Fruit fly (Drosophila melanogaster) whole organism, wandering third instar larva: ENCODE data around the gene CG10996.

ENCODE experiments used
- Abd-B ChIP-seq: fragments of >200 bp; optimal IDR thresholded peaks from 2 replicates; lab custom pipeline; 2017; ENCODE audit warnings: missing biosample characterization, missing genetic modification characterization
- CG32264 ChIP-seq: fragments of 200-800 bp; sonication (Bioruptor generic); optimal IDR thresholded peaks from 2 replicates; lab custom pipeline; 2016; ENCODE audit warnings: missing biosample characterization, missing genetic modification characterization
- CG9705 ChIP-seq: fragments of 200-800 bp; sonication (Bioruptor generic); optimal IDR thresholded peaks from 2 replicates; lab custom pipeline; 2018; ENCODE audit warnings: missing biosample characterization, mild to moderate bottlenecking, missing genetic modification characterization
- CrebA ChIP-seq: fragments of 200-800 bp; sonication (Bioruptor generic); optimal IDR thresholded peaks from 2 replicates; lab custom pipeline; 2016; ENCODE audit warnings: missing biosample characterization, mild to moderate bottlenecking, missing genetic modification characterization, borderline replicate concordance
- Dif ChIP-seq: fragments of 200-275, 200-300 bp; sonication (Bioruptor generic); optimal IDR thresholded peaks from 2 replicates; lab custom pipeline; 2018; ENCODE audit warnings: missing biosample characterization, missing genetic modification characterization; ENCODE audit not compliant: partially characterized antibody
- GATAd ChIP-seq: sonication (Bioruptor generic); optimal IDR thresholded peaks from 2 replicates; lab custom pipeline; 2016; ENCODE audit warnings: missing biosample characterization, missing genetic modification characterization
- HLH106 ChIP-seq: fragments of 200-800 bp; optimal IDR thresholded peaks from 3 replicates; lab custom pipeline; 2019; ENCODE audit warnings: missing biosample characterization, mild to moderate bottlenecking, missing genetic modification characterization, moderate library complexity
- Hnf4 ChIP-seq: fragments of 200-800 bp; sonication (Bioruptor generic); optimal IDR thresholded peaks from 2 replicates; lab custom pipeline; 2016; ENCODE audit warnings: missing biosample characterization, mild to moderate bottlenecking, missing genetic modification characterization
- Hr78 ChIP-seq: fragments of >200 bp; optimal IDR thresholded peaks from 2 replicates; lab custom pipeline; 2017; ENCODE audit warnings: missing biosample characterization, missing genetic modification characterization
- Hr83 ChIP-seq: fragments of 200-300 bp; sonication (Bioruptor generic); optimal IDR thresholded peaks from 2 replicates; lab custom pipeline; 2016; ENCODE audit warnings: missing biosample characterization, mild to moderate bottlenecking, missing genetic modification characterization, moderate library complexity; ENCODE audit not compliant: poor library complexity, severe bottlenecking
- Jra ChIP-seq: sonication (Bioruptor generic); optimal IDR thresholded peaks from 2 replicates; lab custom pipeline; 2016; ENCODE audit warnings: missing biosample characterization, missing genetic modification characterization
- Mio ChIP-seq: sonication (Bioruptor generic); optimal IDR thresholded peaks from 2 replicates; lab custom pipeline; 2016; ENCODE audit warnings: missing biosample characterization, missing genetic modification characterization
- Myc ChIP-seq: fragments of >200 bp; optimal IDR thresholded peaks from 2 replicates; lab custom pipeline; 2017
- N ChIP-seq: fragments of >200 bp; optimal IDR thresholded peaks from 2 replicates; lab custom pipeline; 2018; ENCODE audit warnings: missing biosample characterization, missing external identifiers, missing genetic modification characterization
- OdsH ChIP-seq: fragments of 200-800 bp; sonication (Bioruptor generic); optimal IDR thresholded peaks from 2 replicates; lab custom pipeline; 2016; ENCODE audit warnings: missing biosample characterization, mild to moderate bottlenecking, missing genetic modification characterization
- Rel ChIP-seq, 2 experiments: fragments of 200-800 bp; sonication (Bioruptor generic) in 1 of 2; optimal IDR thresholded peaks; 2 replicates in 1 of 2; 3 replicates in 1 of 2; lab custom pipeline; 2016 to 2019; ENCODE audit warnings: mild to moderate bottlenecking in 2 of 2, missing biosample characterization in 2 of 2, missing genetic modification characterization in 2 of 2, moderate library complexity in 1 of 2
- Sp1 ChIP-seq: fragments of 200-800 bp; sonication (Bioruptor generic); optimal IDR thresholded peaks from 3 replicates; lab custom pipeline; 2019; ENCODE audit warnings: missing biosample characterization, mild to moderate bottlenecking, missing genetic modification characterization, moderate library complexity
- Vsx2 ChIP-seq: fragments of 200-300, 225-300 bp; sonication (Bioruptor generic); optimal IDR thresholded peaks from 2 replicates; lab custom pipeline; 2018; ENCODE audit warnings: missing biosample characterization, missing genetic modification characterization; ENCODE audit not compliant: partially characterized antibody
- brk ChIP-seq: fragments of 200-800 bp; sonication (Bioruptor generic); optimal IDR thresholded peaks from 2 replicates; lab custom pipeline; 2016; ENCODE audit warnings: missing biosample characterization, mild to moderate bottlenecking, missing genetic modification characterization
- dl ChIP-seq, 2 experiments: fragments of 175-275, 200-275 bp in 1 of 2; fragments of 200-275 bp in 1 of 2; sonication (Bioruptor generic); optimal IDR thresholded peaks; lab custom pipeline; 2018; ENCODE audit warnings: mild to moderate bottlenecking in 2 of 2, missing biosample characterization in 2 of 2, missing genetic modification characterization in 2 of 2, moderate library complexity in 2 of 2; ENCODE audit not compliant: partially characterized antibody in 2 of 2, insufficient read depth in 1 of 2
- dmrt93B ChIP-seq: fragments of 200-800 bp; sonication (Bioruptor generic); optimal IDR thresholded peaks from 2 replicates; lab custom pipeline; 2018; ENCODE audit warnings: missing biosample characterization, mild to moderate bottlenecking, missing genetic modification characterization
- ey ChIP-seq: fragments of 200-800 bp; sonication (Bioruptor generic); optimal IDR thresholded peaks from 2 replicates; lab custom pipeline; 2016; ENCODE audit warnings: missing biosample characterization, missing genetic modification characterization
- foxo ChIP-seq, 2 experiments: fragments of 200-800 bp; sonication (Bioruptor generic); optimal IDR thresholded peaks; 2 replicates in 1 of 2; 3 replicates in 1 of 2; lab custom pipeline; 2016 to 2017; ENCODE audit warnings: missing biosample characterization in 2 of 2, missing genetic modification characterization in 2 of 2
- fru ChIP-seq: fragments of 200-800 bp; sonication (Bioruptor generic); optimal IDR thresholded peaks from 3 replicates; lab custom pipeline; 2016; ENCODE audit warnings: missing biosample characterization, mild to moderate bottlenecking, missing genetic modification characterization
- h ChIP-seq: fragments of 200-800 bp; sonication (Bioruptor generic); optimal IDR thresholded peaks from 3 replicates; lab custom pipeline; 2016; ENCODE audit warnings: missing biosample characterization, mild to moderate bottlenecking, missing genetic modification characterization
- jim ChIP-seq: fragments of 175-275, 200-325 bp; sonication (Bioruptor generic); optimal IDR thresholded peaks from 2 replicates; lab custom pipeline; 2016; ENCODE audit warnings: missing biosample characterization, mild to moderate bottlenecking, missing genetic modification characterization
- lola ChIP-seq: fragments of >200 bp; optimal IDR thresholded peaks from 2 replicates; lab custom pipeline; 2017; ENCODE audit warnings: missing biosample characterization, missing genetic modification characterization
- pan ChIP-seq: fragments of >200 bp; optimal IDR thresholded peaks from 2 replicates; lab custom pipeline; 2017
- psq ChIP-seq: fragments of 200-800 bp; sonication (Bioruptor generic); optimal IDR thresholded peaks from 3 replicates; lab custom pipeline; 2017; ENCODE audit warnings: missing biosample characterization, mild to moderate bottlenecking, missing genetic modification characterization, moderate library complexity
- rgr ChIP-seq: fragments of 200-800 bp; sonication (Bioruptor generic); optimal IDR thresholded peaks from 3 replicates; lab custom pipeline; 2016; ENCODE audit warnings: missing biosample characterization, mild to moderate bottlenecking, missing genetic modification characterization
- sage ChIP-seq: fragments of 200-800 bp; sonication (Bioruptor generic); optimal IDR thresholded peaks from 2 replicates; lab custom pipeline; 2016; ENCODE audit warnings: missing biosample characterization, mild to moderate bottlenecking, missing genetic modification characterization
- sv ChIP-seq: fragments of 200-800 bp; sonication (Bioruptor generic); optimal IDR thresholded peaks from 3 replicates; lab custom pipeline; 2016; ENCODE audit warnings: missing biosample characterization, missing genetic modification characterization
- tai ChIP-seq: sonication (Bioruptor generic); optimal IDR thresholded peaks from 2 replicates; lab custom pipeline; 2016; ENCODE audit warnings: missing biosample characterization, missing genetic modification characterization
- usp ChIP-seq: fragments of >200 bp; optimal IDR thresholded peaks from 2 replicates; lab custom pipeline; 2017; ENCODE audit warnings: missing biosample characterization, missing genetic modification characterization
- woc ChIP-seq: sonication (Bioruptor generic); optimal IDR thresholded peaks from 2 replicates; lab custom pipeline; 2016; ENCODE audit warnings: missing biosample characterization, mild to moderate bottlenecking, missing genetic modification characterization

CG10996 gene

dm6 chrX:13786037-13786667, 11.3 kb downstream of the CG10996 start:
- TF ChIP-seq brk = no peak
- TF ChIP-seq h (GFP tag; lab: Kevin White, UChicago) = no peak
- TF ChIP-seq Myc = no peak
- TF ChIP-seq sv (GFP tag; lab: Kevin White, UChicago) = no peak

dm6 chrX:13783958-13784907, 13.2 kb downstream of the CG10996 start:
- TF ChIP-seq ey (GFP tag; lab: Kevin White, UChicago) (peak; percentile 4), psq (GFP tag; lab: Kevin White, UChicago) (peak; percentile 68), Dif (GFP tag; lab: Kevin White, UChicago) (no peak), h (GFP tag; lab: Kevin White, UChicago) (peak; percentile 14), rgr (GFP tag; lab: Kevin White, UChicago) (no peak), foxo (GFP tag; optimal IDR thresholded peaks at IDR 0.05; lab: Kevin White, UChicago) (peak in 1 of 2 experiments; percentile 38), fru (GFP tag; lab: Kevin White, UChicago) (peak; percentile 36)

DNA sequence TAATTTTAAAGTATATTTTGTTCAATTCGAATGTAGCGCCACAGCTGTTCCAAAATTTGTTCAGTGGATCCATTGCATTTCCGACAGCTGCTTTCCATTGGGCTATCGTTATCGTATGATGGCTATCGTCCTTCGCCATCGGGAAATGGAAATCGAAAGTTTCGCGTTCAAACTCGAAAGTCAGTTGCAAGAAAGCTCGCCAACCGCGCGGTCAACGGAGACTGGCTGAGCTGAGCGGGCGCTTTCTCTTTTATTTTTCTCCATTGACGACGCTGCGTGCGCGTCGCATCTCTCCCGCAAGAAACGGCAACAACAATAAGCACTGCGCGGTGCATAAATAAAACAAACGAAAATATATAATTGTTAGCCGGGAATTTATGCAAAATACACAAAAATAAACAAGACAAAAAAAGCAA, 13.9 kb downstream of the CG10996 start, which contains the start of gene inaE:
Gene inaE, plus strand, starts transcription at position 181 of the 416 bp plus-strand sequence.
- TF ChIP-seq Rel (GFP tag; optimal IDR thresholded peaks at IDR 0.05; lab: Kevin White, UChicago) = no peak
- peak; percentile 18 for TF ChIP-seq Rel (tag; optimal IDR thresholded peaks at IDR 0.05; lab: Kevin White, UChicago)
- peak; percentile 60 for TF ChIP-seq Hr78 (GFP tag; lab: Kevin White, UChicago)
- TF ChIP-seq brk = no peak
- TF ChIP-seq Dif (GFP tag; lab: Kevin White, UChicago) = peak; percentile 41
- TF ChIP-seq rgr (GFP tag; lab: Kevin White, UChicago) = peak; percentile 9
- TF ChIP-seq jim = no peak
- no peak for TF ChIP-seq CrebA
- peak; percentile 96 for TF ChIP-seq N
- peak in 1 of 2 experiments; percentile 6 for TF ChIP-seq dl (GFP tag; optimal IDR thresholded peaks at IDR 0.05; lab: Kevin White, UChicago; ENCODE audit: insufficient read depth in 1 of 2, partially characterized antibody in 2 of 2)
- no peak for TF ChIP-seq Jra (GFP tag; lab: Kevin White, UChicago)
- peak; percentile 9 for TF ChIP-seq Vsx2 (GFP tag; lab: Kevin White, UChicago)
- no peak for TF ChIP-seq tai (GFP tag; lab: Kevin White, UChicago)
- peak; percentile 61 for TF ChIP-seq Abd-B (GFP tag; lab: Kevin White, UChicago)
- no peak for TF ChIP-seq GATAd (GFP tag; lab: Kevin White, UChicago)
- no peak for TF ChIP-seq Mio (GFP tag; lab: Kevin White, UChicago)
- no peak for TF ChIP-seq CG32264 (GFP tag; lab: Kevin White, UChicago)
- TF ChIP-seq psq (GFP tag; lab: Kevin White, UChicago) = no peak
- TF ChIP-seq Sp1 (GFP tag; lab: Kevin White, UChicago) = peak; percentile 26
- no peak for TF ChIP-seq ey (GFP tag; lab: Kevin White, UChicago)
- TF ChIP-seq Hr83 = no peak
- no peak for TF ChIP-seq usp (GFP tag; lab: Kevin White, UChicago)
- TF ChIP-seq pan = no peak
- TF ChIP-seq woc = no peak
- no peak for TF ChIP-seq dmrt93B (GFP tag; lab: Kevin White, UChicago)
- peak; percentile 16 for TF ChIP-seq h (GFP tag; lab: Kevin White, UChicago)
- no peak for TF ChIP-seq Hnf4 (GFP tag; lab: Kevin White, UChicago)
- no peak for TF ChIP-seq lola
- no peak for TF ChIP-seq OdsH (GFP tag; lab: Kevin White, UChicago)
- TF ChIP-seq foxo (GFP tag; optimal IDR thresholded peaks at IDR 0.05; lab: Kevin White, UChicago) = peak in 1 of 2 experiments; percentile 14
- no peak for TF ChIP-seq sage
- TF ChIP-seq sv (GFP tag; lab: Kevin White, UChicago) = no peak
- TF ChIP-seq CG9705 (GFP tag; lab: Kevin White, UChicago) = no peak
- no peak for TF ChIP-seq HLH106 (tag; lab: Kevin White, UChicago)
